Fruit fly (Drosophila melanogaster): ENCODE measurements around the gene Tsf2.

DNA sequence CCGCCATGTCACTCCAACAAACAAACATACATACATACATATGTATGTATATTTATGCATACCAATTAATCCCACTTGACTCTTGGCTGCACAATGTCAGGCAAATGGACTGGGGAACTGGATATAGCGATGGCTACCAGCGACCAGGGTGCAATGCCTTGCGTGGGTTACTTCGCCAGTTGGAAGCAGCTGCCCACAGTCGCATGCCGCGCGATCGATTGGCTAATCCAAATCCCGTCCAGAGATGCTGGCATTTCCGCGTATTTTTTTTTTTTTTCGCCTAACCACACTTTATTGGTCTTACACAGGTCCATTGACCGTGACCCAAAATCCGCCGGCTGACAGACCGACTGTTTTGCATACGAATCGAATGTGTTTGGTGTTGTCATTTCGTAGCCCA lies 39.3 kb downstream of the Tsf2 start:
- TF ChIP-seq br (GFP tag; optimal IDR thresholded peaks at IDR 0.05) (no peak), Dfd (GFP tag; optimal IDR thresholded peaks at IDR 0.05) (no peak), jim (GFP tag; optimal IDR thresholded peaks at IDR 0.05) (no peak), fru (GFP tag; optimal IDR thresholded peaks at IDR 0.05) (no peak), Hr78 (GFP tag; optimal IDR thresholded peaks at IDR 0.05) (no peak), psq (GFP tag; optimal IDR thresholded peaks at IDR 0.05) (no peak), pan (optimal IDR thresholded peaks at IDR 0.05) (no peak), Jra (GFP tag; optimal IDR thresholded peaks at IDR 0.05) (no peak), CG32264 (GFP tag; optimal IDR thresholded peaks at IDR 0.05) (no peak), tai (GFP tag; optimal IDR thresholded peaks at IDR 0.05) (no peak), Abd-B (GFP tag; optimal IDR thresholded peaks at IDR 0.05) (no peak)
